Fruit fly (Drosophila melanogaster) whole organism, embryonic: Measurements from ENCODE around the gene fz.

ENCODE experiments used
- Awh ChIP-seq: fragments of 200-800 bp; sonication (Bioruptor generic); IDR thresholded peaks from 2 replicates; pipeline ENCODE4, ENCODE4 v1.3.6; 2022; ENCODE audit warnings: missing biosample characterization, missing genetic modification characterization
- Bgb ChIP-seq: fragments of 200-800 bp; sonication (Bioruptor generic); IDR thresholded peaks from 2 replicates; pipeline ENCODE4 v1.3.6; 2022; ENCODE audit warnings: missing biosample characterization, missing genetic modification characterization; ENCODE audit not compliant: partially characterized antibody
- Blimp-1 ChIP-seq: fragments of 200-800 bp; sonication (Bioruptor generic); optimal IDR thresholded peaks from 3 replicates; lab custom pipeline; 2018; ENCODE audit warnings: missing biosample characterization, missing genetic modification characterization, mild to moderate bottlenecking, moderate library complexity, missing genetic modification reagents
- BtbVII ChIP-seq: fragments of 200-800 bp; sonication (Bioruptor generic); optimal IDR thresholded peaks from 3 replicates; lab custom pipeline; 2017; ENCODE audit warnings: missing biosample characterization, mild to moderate bottlenecking, missing genetic modification characterization
- CG11504 ChIP-seq: fragments of 200-800 bp; sonication (Bioruptor generic); optimal IDR thresholded peaks from 3 replicates; lab custom pipeline; 2019; ENCODE audit warnings: missing biosample characterization, mild to moderate bottlenecking, missing genetic modification characterization, moderate library complexity
- CG12219 ChIP-seq: fragments of 200-800 bp; sonication (Bioruptor generic); optimal IDR thresholded peaks from 3 replicates; lab custom pipeline; 2018; ENCODE audit warnings: missing biosample characterization, mild to moderate bottlenecking, missing genetic modification characterization
- CG12744 ChIP-seq: fragments of 200-800 bp; sonication (Bioruptor generic); optimal IDR thresholded peaks from 2 replicates; lab custom pipeline; 2016; ENCODE audit warnings: missing biosample characterization, missing genetic modification characterization
- CG13123 ChIP-seq: fragments of 200-800 bp; sonication (Bioruptor generic); optimal IDR thresholded peaks from 2 replicates; lab custom pipeline; 2016; ENCODE audit warnings: missing biosample characterization, missing genetic modification characterization
- CG14441 ChIP-seq: fragments of 200-800 bp; sonication (Bioruptor generic); IDR thresholded peaks from 2 replicates; pipeline ENCODE4 v1.3.6; 2022; ENCODE audit warnings: missing biosample characterization, missing genetic modification characterization
- CG1647 ChIP-seq: fragments of 200-800 bp; sonication (Bioruptor generic); optimal IDR thresholded peaks from 3 replicates; lab custom pipeline; 2016; ENCODE audit warnings: missing biosample characterization, missing genetic modification characterization
- CG2889 ChIP-seq: fragments of 200-800 bp; sonication (Bioruptor generic); IDR thresholded peaks from 3 replicates; pipeline ENCODE4 v1.3.6; 2022; ENCODE audit warnings: missing biosample characterization, missing genetic modification characterization
- CG34376 ChIP-seq: fragments of 200-800 bp; sonication (Bioruptor generic); optimal IDR thresholded peaks from 2 replicates; lab custom pipeline; 2018; ENCODE audit warnings: missing biosample characterization, mild to moderate bottlenecking, missing genetic modification characterization
- CG4328 ChIP-seq: fragments of 200-800 bp; sonication (Bioruptor generic); optimal IDR thresholded peaks from 3 replicates; lab custom pipeline; 2017; ENCODE audit warnings: missing biosample characterization, missing genetic modification reagents, missing genetic modification characterization
- CG4404 ChIP-seq: fragments of 200-800 bp; sonication (Bioruptor generic); IDR thresholded peaks from 2 replicates; pipeline ENCODE4 v1.3.6; 2022; ENCODE audit warnings: missing biosample characterization, missing genetic modification characterization
- CG6175 ChIP-seq: fragments of 200-800 bp; sonication (Bioruptor generic); IDR thresholded peaks from 3 replicates; pipeline ENCODE4 v1.3.6; 2022; ENCODE audit warnings: missing biosample characterization, missing genetic modification characterization
- CG6765 ChIP-seq: fragments of 200-800 bp; sonication (Bioruptor generic); optimal IDR thresholded peaks from 3 replicates; lab custom pipeline; 2017; ENCODE audit warnings: missing biosample characterization, mild to moderate bottlenecking, missing genetic modification characterization
- CG7556 ChIP-seq: fragments of 200-800 bp; sonication (Bioruptor generic); optimal IDR thresholded peaks from 2 replicates; lab custom pipeline; 2017; ENCODE audit warnings: missing biosample characterization, mild to moderate bottlenecking, missing genetic modification characterization
- CG7745 ChIP-seq: fragments of 200-800 bp; sonication (Bioruptor generic); optimal IDR thresholded peaks from 2 replicates; lab custom pipeline; 2018; ENCODE audit warnings: missing biosample characterization, mild to moderate bottlenecking, missing genetic modification characterization, moderate library complexity
- CG8359 ChIP-seq: fragments of 200-800 bp; sonication (Bioruptor generic); optimal IDR thresholded peaks from 2 replicates; lab custom pipeline; 2017; ENCODE audit warnings: missing biosample characterization, mild to moderate bottlenecking, missing genetic modification characterization, borderline replicate concordance
- CG9932 ChIP-seq: fragments of 200-800 bp; sonication (Bioruptor generic); IDR thresholded peaks from 2 replicates; pipeline ENCODE4 v1.3.6; 2022; ENCODE audit warnings: missing biosample characterization, missing genetic modification characterization
- D ChIP-seq, 2 experiments: fragments of 200-800 bp in 1 of 2; fragments of >200 bp in 1 of 2; sonication (Bioruptor generic) in 1 of 2; optimal IDR thresholded peaks; 2 replicates in 1 of 2; 3 replicates in 1 of 2; lab custom pipeline; 2017; ENCODE audit warnings: mild to moderate bottlenecking in 1 of 2, missing biosample characterization in 1 of 2, missing genetic modification characterization in 1 of 2, missing genetic modification reagents in 1 of 2
- D19A ChIP-seq: fragments of 200-800 bp; optimal IDR thresholded peaks from 3 replicates; lab custom pipeline; 2019; ENCODE audit warnings: missing biosample characterization, mild to moderate bottlenecking, missing genetic modification characterization, moderate library complexity
- Dbx ChIP-seq: fragments of 200-800 bp; sonication (Bioruptor generic); IDR thresholded peaks from 3 replicates; pipeline ENCODE4 v1.3.6; 2022; ENCODE audit warnings: missing biosample characterization, missing genetic modification characterization
- Ets97D ChIP-seq: fragments of 200-800 bp; sonication (Bioruptor generic); optimal IDR thresholded peaks from 3 replicates; lab custom pipeline; 2016; ENCODE audit warnings: missing biosample characterization, missing genetic modification characterization
- H15 ChIP-seq: fragments of 200-800 bp; sonication (Bioruptor generic); IDR thresholded peaks from 3 replicates; pipeline ENCODE4 v1.3.6; 2022; ENCODE audit warnings: missing biosample characterization, missing genetic modification characterization
- HHEX ChIP-seq: fragments of 200-800 bp; sonication (Bioruptor generic); optimal IDR thresholded peaks from 3 replicates; lab custom pipeline; 2017; ENCODE audit warnings: missing biosample characterization, mild to moderate bottlenecking, missing genetic modification characterization, missing genetic modification reagents
- HmgZ ChIP-seq: fragments of 200-800 bp; sonication (Bioruptor generic); optimal IDR thresholded peaks from 2 replicates; lab custom pipeline; 2018; ENCODE audit warnings: missing biosample characterization, mild to moderate bottlenecking, missing genetic modification characterization
- Mes4 ChIP-seq: fragments of 200-800 bp; sonication (Bioruptor generic); optimal IDR thresholded peaks from 2 replicates; lab custom pipeline; 2016; ENCODE audit warnings: missing biosample characterization, missing genetic modification characterization
- Myb ChIP-seq: fragments of 200-800 bp; sonication (Bioruptor generic); optimal IDR thresholded peaks from 2 replicates; lab custom pipeline; 2016; ENCODE audit warnings: missing biosample characterization, missing genetic modification characterization
- Oli ChIP-seq: fragments of 200-800 bp; sonication (Bioruptor generic); optimal IDR thresholded peaks from 2 replicates; lab custom pipeline; 2018; ENCODE audit warnings: missing biosample characterization, mild to moderate bottlenecking, missing genetic modification characterization, moderate library complexity
- Pdp1 ChIP-seq, 2 experiments: fragments of 200-800 bp; sonication (Bioruptor generic); optimal IDR thresholded peaks; 3 replicates each; lab custom pipeline; 2016; ENCODE audit warnings: missing biosample characterization in 2 of 2, missing genetic modification characterization in 2 of 2, mild to moderate bottlenecking in 1 of 2, moderate library complexity in 1 of 2
- Sox100B ChIP-seq: fragments of 200-800 bp; sonication (Bioruptor generic); optimal IDR thresholded peaks from 3 replicates; lab custom pipeline; 2018; ENCODE audit warnings: missing biosample characterization, mild to moderate bottlenecking, missing genetic modification characterization
- Sox102F ChIP-seq: fragments of 200-800 bp; sonication (Bioruptor generic); optimal IDR thresholded peaks from 2 replicates; lab custom pipeline; 2018; ENCODE audit warnings: missing biosample characterization, mild to moderate bottlenecking, missing genetic modification characterization, moderate library complexity
- Sry-β ChIP-seq: fragments of 200-800 bp; sonication (Bioruptor generic); optimal IDR thresholded peaks from 2 replicates; lab custom pipeline; 2018; ENCODE audit warnings: missing biosample characterization, mild to moderate bottlenecking, missing genetic modification characterization, moderate library complexity
- TFAM ChIP-seq: fragments of 200-800 bp; sonication (Bioruptor generic); optimal IDR thresholded peaks from 2 replicates; lab custom pipeline; 2017; ENCODE audit warnings: missing biosample characterization, missing genetic modification characterization, inconsistent platforms
- ara ChIP-seq: fragments of 200-800 bp; sonication (Bioruptor generic); IDR thresholded peaks from 2 replicates; pipeline ENCODE4 v1.3.6; 2022; ENCODE audit warnings: missing biosample characterization, missing genetic modification characterization
- dpn ChIP-seq, 2 experiments: fragments of 200-800 bp; sonication (Bioruptor generic); optimal IDR thresholded peaks; 3 replicates each; lab custom pipeline; 2016; ENCODE audit warnings: missing biosample characterization in 2 of 2, missing genetic modification characterization in 2 of 2
- dysf ChIP-seq: fragments of 200-800 bp; sonication (Bioruptor generic); IDR thresholded peaks from 3 replicates; pipeline ENCODE4 v1.3.6; 2022; ENCODE audit warnings: missing biosample characterization, missing genetic modification characterization
- gro ChIP-seq: fragments of 200-800 bp; sonication (Bioruptor generic); optimal IDR thresholded peaks from 2 replicates; lab custom pipeline; 2016; ENCODE audit warnings: missing biosample characterization, missing genetic modification characterization
- h ChIP-seq: fragments of >200 bp; optimal IDR thresholded peaks from 2 replicates; lab custom pipeline; 2017
- hb ChIP-seq: fragments of 200-800 bp; sonication (Bioruptor generic); IDR thresholded peaks from 3 replicates; pipeline ENCODE4 v1.3.6; 2022; ENCODE audit warnings: missing biosample characterization, missing genetic modification characterization; ENCODE audit not compliant: partially characterized antibody
- onecut ChIP-seq: fragments of 200-800 bp; sonication (Bioruptor generic); IDR thresholded peaks from 2 replicates; pipeline ENCODE4 v1.3.6; 2022; ENCODE audit warnings: missing biosample characterization, missing genetic modification characterization
- pnt ChIP-seq: fragments of 200-800 bp; sonication (Bioruptor generic); optimal IDR thresholded peaks from 3 replicates; lab custom pipeline; 2016; ENCODE audit warnings: missing biosample characterization, missing genetic modification characterization
- salm ChIP-seq: fragments of 200-800 bp; sonication (Bioruptor generic); optimal IDR thresholded peaks from 2 replicates; lab custom pipeline; 2018; ENCODE audit warnings: missing biosample characterization, mild to moderate bottlenecking, missing genetic modification characterization
- sim ChIP-seq: fragments of 200-800 bp; sonication (Bioruptor generic); IDR thresholded peaks from 2 replicates; pipeline ENCODE4 v1.3.6; 2022; ENCODE audit warnings: missing biosample characterization, missing genetic modification characterization
- ssp ChIP-seq: fragments of 200-800 bp; sonication (Bioruptor generic); IDR thresholded peaks from 2 replicates; pipeline ENCODE4 v1.3.6; 2022; ENCODE audit warnings: missing biosample characterization, missing genetic modification characterization
- tll ChIP-seq, 2 experiments: fragments of 200-800 bp in 1 of 2; fragments of >200 bp in 1 of 2; sonication (Bioruptor generic) in 1 of 2; optimal IDR thresholded peaks; 2 replicates each; lab custom pipeline; 2017 to 2019; ENCODE audit warnings: missing biosample characterization in 2 of 2, missing genetic modification characterization in 2 of 2, mild to moderate bottlenecking in 1 of 2, moderate library complexity in 1 of 2
- trh ChIP-seq: fragments of 200-800 bp; sonication (Bioruptor generic); optimal IDR thresholded peaks from 2 replicates; lab custom pipeline; 2016; ENCODE audit warnings: missing biosample characterization, missing genetic modification characterization
- unpg ChIP-seq: fragments of 200-800 bp; sonication (Bioruptor generic); optimal IDR thresholded peaks from 3 replicates; lab custom pipeline; 2018; ENCODE audit warnings: missing biosample characterization, mild to moderate bottlenecking, missing genetic modification characterization, moderate library complexity
- zen ChIP-seq: fragments of 200-800 bp; sonication (Bioruptor generic); optimal IDR thresholded peaks from 3 replicates; lab custom pipeline; 2018; ENCODE audit warnings: missing biosample characterization, mild to moderate bottlenecking, missing genetic modification characterization, moderate library complexity

fz gene

dm6 chr3L:14335880-14336279, 61.7 kb downstream of the fz start (continued):
- TF ChIP-seq Mes4 (GFP tag; lab: Kevin White, UChicago) = no peak
- TF ChIP-seq CG4404 = peak; percentile 74
- no peak for TF ChIP-seq salm (tag; lab: Kevin White, UChicago)
- no peak; the same call in 1 of the 2 replicates for TF ChIP-seq ara (GFP tag; lab: Robert Waterston, UW)
- TF ChIP-seq CG8359 (GFP tag; lab: Kevin White, UChicago) = no peak
- TF ChIP-seq CG6175 (GFP tag; lab: Robert Waterston, UW) = peak; percentile 77; the same call in 2 of the 3 replicates
- TF ChIP-seq trh (GFP tag; lab: Kevin White, UChicago) = no peak
- no peak for TF ChIP-seq CG12744 (GFP tag; lab: Kevin White, UChicago)
- TF ChIP-seq ssp (GFP tag; lab: Robert Waterston, UW) = no peak; the same call in 1 of the 2 replicates
- no peak for TF ChIP-seq D (optimal IDR thresholded peaks at IDR 0.05; lab: Kevin White, UChicago)
- TF ChIP-seq D (GFP tag; optimal IDR thresholded peaks at IDR 0.05; lab: Kevin White, UChicago) = peak; percentile 54
- no peak for TF ChIP-seq CG13123 (GFP tag; lab: Kevin White, UChicago)
- TF ChIP-seq CG14441 (GFP tag; lab: Robert Waterston, UW) = 0 out of 2 replicates have a peak, but pooled peaks have one; percentile 45
- TF ChIP-seq onecut (GFP tag; lab: Robert Waterston, UW) = peak; percentile 48
- TF ChIP-seq Oli (tag; lab: Kevin White, UChicago) = no peak
- TF ChIP-seq HmgZ (tag; lab: Kevin White, UChicago) = no peak
- no peak for TF ChIP-seq tll (GFP tag; optimal IDR thresholded peaks at IDR 0.05; lab: Kevin White, UChicago)
- no peak for TF ChIP-seq Bgb (GFP tag; lab: Robert Waterston, UW)
- peak; percentile 23 for TF ChIP-seq zen (tag; lab: Kevin White, UChicago)
- no peak for TF ChIP-seq CG7556
- no peak for TF ChIP-seq CG4328 (GFP tag; lab: Kevin White, UChicago)
- TF ChIP-seq sim (GFP tag; lab: Robert Waterston, UW) = peak; percentile 63; the same call in 1 of the 2 replicates
- peak; percentile 47 for TF ChIP-seq BtbVII (GFP tag; lab: Kevin White, UChicago)
- TF ChIP-seq pnt (GFP tag; lab: Kevin White, UChicago) = no peak
- TF ChIP-seq HHEX (GFP tag; lab: Kevin White, UChicago) = peak; percentile 39
- TF ChIP-seq CG12219 (GFP tag; lab: Kevin White, UChicago) = no peak
- TF ChIP-seq Sox102F (GFP tag; lab: Kevin White, UChicago) = no peak
- TF ChIP-seq CG11504 (tag; lab: Kevin White, UChicago) = peak; percentile 51
- TF ChIP-seq CG1647 = peak; percentile 10
- no peak for TF ChIP-seq h
- TF ChIP-seq D19A (tag; lab: Kevin White, UChicago) = peak; percentile 45
- peak; percentile 75 for TF ChIP-seq Blimp-1 (GFP tag; lab: Kevin White, UChicago)
- no peak for TF ChIP-seq CG2889 (GFP tag; lab: Robert Waterston, UW)
- TF ChIP-seq gro (GFP tag; lab: Kevin White, UChicago) = no peak
- TF ChIP-seq Myb = no peak
- no peak for TF ChIP-seq CG6765
- TF ChIP-seq CG7745 = no peak
- TF ChIP-seq dpn (GFP tag; optimal IDR thresholded peaks at IDR 0.05; lab: Kevin White, UChicago) = no peak
- no peak for TF ChIP-seq CG34376 (GFP tag; lab: Kevin White, UChicago)
- no peak for TF ChIP-seq hb
- TF ChIP-seq CG9932 (GFP tag; lab: Robert Waterston, UW) = peak; percentile 83
- no peak for TF ChIP-seq Sry-β (GFP tag; lab: Kevin White, UChicago)
- TF ChIP-seq TFAM = no peak
- peak; percentile 26 for TF ChIP-seq Sox100B (GFP tag; lab: Kevin White, UChicago)
- no peak for TF ChIP-seq unpg (GFP tag; lab: Kevin White, UChicago)
- no peak for TF ChIP-seq Pdp1 (GFP tag; optimal IDR thresholded peaks at IDR 0.05; lab: Kevin White, UChicago)
- peak; percentile 61; the same call in 2 of the 3 replicates for TF ChIP-seq H15
- peak; percentile 26 for TF ChIP-seq Ets97D (GFP tag; lab: Kevin White, UChicago)
- no peak for TF ChIP-seq Awh (GFP tag; lab: Robert Waterston, UW)
- TF ChIP-seq Dbx (GFP tag; lab: Robert Waterston, UW) = peak; percentile 83
- peak; percentile 76 for TF ChIP-seq dysf
